Worm (Caenorhabditis elegans) whole organism, mixed stage, embryonic: ENCODE results near the gene dagl-2.

Source experiments
- M03D4.4 ChIP-seq: sonication (generic microtip); optimal IDR thresholded peaks from 2 replicates; lab custom pipeline; 2017; ENCODE audit warnings: mild to moderate bottlenecking, missing genetic modification characterization, missing compliant biosample characterization
- bed-3 ChIP-seq: fragments of 200-800 bp; sonication (Bioruptor generic); optimal IDR thresholded peaks from 3 replicates; lab custom pipeline; 2018; ENCODE audit warnings: mild to moderate bottlenecking, missing genetic modification characterization, moderate library complexity, missing compliant biosample characterization
- ceh-39 ChIP-seq: fragments of 150-350 bp; optimal IDR thresholded peaks from 2 replicates; lab custom pipeline; 2014; ENCODE audit warnings: missing biosample characterization, missing genetic modification characterization
- ces-1 ChIP-seq: fragments of 150-350 bp; optimal IDR thresholded peaks from 2 replicates; lab custom pipeline; 2014; ENCODE audit warnings: missing biosample characterization, missing genetic modification reagents, missing genetic modification characterization
- cnd-1 ChIP-seq: fragments of 200-800 bp; sonication (Bioruptor generic); optimal IDR thresholded peaks from 2 replicates; lab custom pipeline; 2018; ENCODE audit warnings: mild to moderate bottlenecking, missing genetic modification characterization, missing compliant biosample characterization
- drap-1 ChIP-seq: fragments of 200-800 bp; sonication (Bioruptor generic); optimal IDR thresholded peaks from 3 replicates; lab custom pipeline; 2018; ENCODE audit warnings: mild to moderate bottlenecking, missing genetic modification characterization, missing compliant biosample characterization
- elt-1 ChIP-seq: sonication (generic microtip); optimal IDR thresholded peaks from 2 replicates; lab custom pipeline; 2017; ENCODE audit warnings: missing genetic modification characterization, mild to moderate bottlenecking, missing compliant biosample characterization, antibody characterized with exemption, moderate library complexity, borderline replicate concordance; ENCODE audit not compliant: insufficient read depth
- elt-3 ChIP-seq: fragments of 150-350 bp; optimal IDR thresholded peaks from 2 replicates; lab custom pipeline; 2014; ENCODE audit warnings: missing biosample characterization, missing genetic modification characterization
- flh-1 ChIP-seq: fragments of 200-800 bp; sonication (Bioruptor generic); optimal IDR thresholded peaks from 2 replicates; lab custom pipeline; 2018; ENCODE audit warnings: mild to moderate bottlenecking, missing genetic modification characterization, moderate library complexity, missing compliant biosample characterization
- ham-2 ChIP-seq: fragments of 200-800 bp; sonication (Bioruptor generic); optimal IDR thresholded peaks from 2 replicates; lab custom pipeline; 2018; ENCODE audit warnings: mild to moderate bottlenecking, missing genetic modification characterization, missing compliant biosample characterization
- hlh-1 ChIP-seq: fragments of 150-350 bp; optimal IDR thresholded peaks from 2 replicates; lab custom pipeline; 2014; ENCODE audit warnings: missing biosample characterization, missing genetic modification reagents, missing genetic modification characterization
- lin-13 ChIP-seq: fragments of 150-350 bp; optimal IDR thresholded peaks from 2 replicates; lab custom pipeline; 2014; ENCODE audit warnings: missing biosample characterization, missing genetic modification characterization
- lin-32 ChIP-seq: fragments of 200-800 bp; sonication (Bioruptor generic); optimal IDR thresholded peaks from 2 replicates; lab custom pipeline; 2018; ENCODE audit warnings: mild to moderate bottlenecking, missing genetic modification characterization, missing compliant biosample characterization
- lsy-2 ChIP-seq: fragments of 150-350 bp; optimal IDR thresholded peaks from 2 replicates; lab custom pipeline; 2014; ENCODE audit warnings: missing biosample characterization, missing genetic modification characterization
- mab-5 ChIP-seq: fragments of 150-350 bp; optimal IDR thresholded peaks from 2 replicates; lab custom pipeline; 2014; ENCODE audit warnings: missing biosample characterization, missing genetic modification characterization
- mep-1 ChIP-seq: fragments of 150-350 bp; optimal IDR thresholded peaks from 2 replicates; lab custom pipeline; 2017; ENCODE audit warnings: missing biosample characterization, missing genetic modification reagents, missing genetic modification characterization, inconsistent platforms
- mls-2 ChIP-seq: sonication (generic microtip); optimal IDR thresholded peaks from 2 replicates; lab custom pipeline; 2016; ENCODE audit warnings: mild to moderate bottlenecking, missing genetic modification characterization, moderate library complexity, missing compliant biosample characterization
- nhr-12 ChIP-seq: fragments of 150-350 bp; optimal IDR thresholded peaks from 2 replicates; lab custom pipeline; 2014; ENCODE audit warnings: missing biosample characterization, missing genetic modification characterization
- nhr-2 ChIP-seq: fragments of 150-350 bp; optimal IDR thresholded peaks from 2 replicates; lab custom pipeline; 2014; ENCODE audit warnings: missing biosample characterization, missing genetic modification characterization
- nhr-237 ChIP-seq: fragments of 150-350 bp; optimal IDR thresholded peaks from 2 replicates; lab custom pipeline; 2014; ENCODE audit warnings: missing biosample characterization, missing genetic modification characterization
- nhr-28 ChIP-seq: fragments of 150-350 bp; optimal IDR thresholded peaks from 2 replicates; lab custom pipeline; 2014; ENCODE audit warnings: missing biosample characterization, missing genetic modification characterization
- nhr-76 ChIP-seq: sonication (generic microtip); optimal IDR thresholded peaks from 2 replicates; lab custom pipeline; 2017; ENCODE audit warnings: missing biosample characterization, missing genetic modification characterization
- snpc-4 ChIP-seq: fragments of 150-350 bp; optimal IDR thresholded peaks from 2 replicates; lab custom pipeline; 2014; ENCODE audit warnings: missing biosample characterization, missing genetic modification characterization
- sptf-1 ChIP-seq: sonication (generic microtip); optimal IDR thresholded peaks from 2 replicates; lab custom pipeline; 2017; ENCODE audit warnings: mild to moderate bottlenecking, missing genetic modification characterization, moderate library complexity, missing compliant biosample characterization
- tbx-8 ChIP-seq: fragments of 200-800 bp; sonication (Bioruptor generic); optimal IDR thresholded peaks from 2 replicates; lab custom pipeline; 2018; ENCODE audit warnings: mild to moderate bottlenecking, missing genetic modification characterization, moderate library complexity, missing compliant biosample characterization
- unc-120 ChIP-seq: sonication (generic microtip); optimal IDR thresholded peaks from 2 replicates; lab custom pipeline; 2017; ENCODE audit warnings: missing genetic modification characterization, missing compliant biosample characterization; ENCODE audit not compliant: poor library complexity, severe bottlenecking
- unc-62 ChIP-seq: fragments of 150-350 bp; optimal IDR thresholded peaks from 2 replicates; lab custom pipeline; 2014; ENCODE audit warnings: missing biosample characterization, missing genetic modification reagents, missing genetic modification characterization
- zip-8 ChIP-seq: fragments of 150-350 bp; optimal IDR thresholded peaks from 2 replicates; lab custom pipeline; 2014; ENCODE audit warnings: missing biosample characterization, missing genetic modification characterization
- ztf-11 ChIP-seq: fragments of 150-350 bp; optimal IDR thresholded peaks from 2 replicates; lab custom pipeline; 2014; ENCODE audit warnings: missing biosample characterization, missing genetic modification characterization

Gene dagl-2

ce11 chrIII:822546-823272, 39.6 kb upstream of the dagl-2 start, which contains the start of gene clec-149:
TSS of gene clec-149 (plus strand) at chrIII:823222.
- no peak for TF ChIP-seq nhr-12 (tag; lab: Kevin White, UChicago)
- peak; percentile 43 for TF ChIP-seq unc-62 (GFP tag; lab: Kevin White, UChicago)

- TF ChIP-seq sptf-1 = no peak
- no peak for TF ChIP-seq nhr-237 (tag; lab: Kevin White, UChicago)
- TF ChIP-seq mep-1 (tag; lab: Kevin White, UChicago) = no peak
- no peak for TF ChIP-seq nhr-76 (tag; lab: Kevin White, UChicago)
- no peak for TF ChIP-seq mls-2 (tag; lab: Kevin White, UChicago)
- no peak for TF ChIP-seq lin-32 (GFP tag; lab: Kevin White, UChicago)
- no peak for TF ChIP-seq tbx-8 (GFP tag; lab: Kevin White, UChicago)
- TF ChIP-seq hlh-1 (tag; lab: Kevin White, UChicago) = no peak
Measured at ce11 chrIII:819313-819712, 36.2 kb upstream of the dagl-2 start.

- TF ChIP-seq sptf-1 (no peak), lin-13 (tag; lab: Kevin White, UChicago) (no peak)
Measured at ce11 chrIII:815845-816244, 32.7 kb upstream of the dagl-2 start, which contains the start of gene dac-1. TSS of gene dac-1 (plus strand) at chrIII:816145.

- TF ChIP-seq unc-120 (tag; lab: Kevin White, UChicago) (no peak), elt-3 (tag; lab: Kevin White, UChicago) (no peak), mls-2 (tag; lab: Kevin White, UChicago) (no peak), flh-1 (GFP tag; lab: Kevin White, UChicago) (no peak), mab-5 (tag; lab: Kevin White, UChicago) (no peak), tbx-8 (GFP tag; lab: Kevin White, UChicago) (no peak), nhr-237 (tag; lab: Kevin White, UChicago) (no peak), mep-1 (tag; lab: Kevin White, UChicago) (no peak), nhr-76 (tag; lab: Kevin White, UChicago) (no peak), cnd-1 (no peak), snpc-4 (tag; lab: Kevin White, UChicago) (no peak), ztf-11 (no peak)
Measured at ce11 chrIII:811544-811943, 28.4 kb upstream of the dagl-2 start, which contains the start of gene daf-7. TSS of gene daf-7 (plus strand) at chrIII:811844.

- TF ChIP-seq ztf-11 (no peak), drap-1 (GFP tag; lab: Kevin White, UChicago) (no peak), mls-2 (tag; lab: Kevin White, UChicago) (no peak), hlh-1 (tag; lab: Kevin White, UChicago) (no peak), tbx-8 (GFP tag; lab: Kevin White, UChicago) (no peak), ceh-39 (no peak), bed-3 (GFP tag; lab: Kevin White, UChicago) (no peak), mab-5 (tag; lab: Kevin White, UChicago) (no peak), nhr-76 (tag; lab: Kevin White, UChicago) (no peak)
Measured at ce11 chrIII:802041-802440, 18.9 kb upstream of the dagl-2 start.

ce11 chrIII:797507-797906, 14.4 kb upstream of the dagl-2 start:
- TF ChIP-seq mab-5 (tag; lab: Kevin White, UChicago) = no peak

- TF ChIP-seq nhr-2 = no peak
- no peak for TF ChIP-seq sptf-1
- no peak for TF ChIP-seq drap-1 (GFP tag; lab: Kevin White, UChicago)
- no peak for TF ChIP-seq ham-2 (GFP tag; lab: Kevin White, UChicago)
- TF ChIP-seq unc-62 (GFP tag; lab: Kevin White, UChicago) = no peak
- TF ChIP-seq lsy-2 (tag; lab: Kevin White, UChicago) = no peak
- no peak for TF ChIP-seq mab-5 (tag; lab: Kevin White, UChicago)
- TF ChIP-seq elt-1 (tag; lab: Kevin White, UChicago) = no peak
- TF ChIP-seq mep-1 (tag; lab: Kevin White, UChicago) = no peak
- no peak for TF ChIP-seq elt-3 (tag; lab: Kevin White, UChicago)
- TF ChIP-seq unc-120 (tag; lab: Kevin White, UChicago) = no peak
- no peak for TF ChIP-seq nhr-237 (tag; lab: Kevin White, UChicago)
- no peak for TF ChIP-seq nhr-12 (tag; lab: Kevin White, UChicago)
- TF ChIP-seq lin-32 (GFP tag; lab: Kevin White, UChicago) = no peak
- no peak for TF ChIP-seq nhr-28 (tag; lab: Kevin White, UChicago)
- no peak for TF ChIP-seq ces-1 (GFP tag; lab: Kevin White, UChicago)
- TF ChIP-seq M03D4.4 = no peak
- no peak for TF ChIP-seq zip-8 (tag; lab: Kevin White, UChicago)
Measured at ce11 chrIII:794984-795596, 12.0 kb upstream of the dagl-2 start, which contains the start of gene trpp-11. TSS of gene trpp-11 (plus strand) at chrIII:795136.
